Worm (Caenorhabditis elegans) whole organism, late embryonic: ENCODE results near the gene srw-48.

Experiments used
- K02D7.2 ChIP-seq: sonication (generic microtip); optimal IDR thresholded peaks from 2 replicates; lab custom pipeline; 2017; ENCODE audit warnings: mild to moderate bottlenecking, missing genetic modification characterization, missing compliant biosample characterization
- K09A11.1 ChIP-seq: sonication (generic microtip); optimal IDR thresholded peaks from 2 replicates; lab custom pipeline; 2017; ENCODE audit warnings: antibody characterized with exemption, mild to moderate bottlenecking, missing genetic modification characterization, missing compliant biosample characterization; ENCODE audit not compliant: insufficient read depth
- T23F11.4 ChIP-seq: fragments of 200-800 bp; sonication (Bioruptor generic); optimal IDR thresholded peaks from 2 replicates; lab custom pipeline; 2018; ENCODE audit warnings: mild to moderate bottlenecking, missing genetic modification characterization, missing compliant biosample characterization
- ama-1 ChIP-seq: fragments of 150-350 bp; optimal IDR thresholded peaks from 2 replicates; lab custom pipeline; 2014
- ceh-18 ChIP-seq: sonication (generic microtip); optimal IDR thresholded peaks from 2 replicates; lab custom pipeline; 2016; ENCODE audit warnings: missing genetic modification characterization, missing compliant biosample characterization
- ceh-2 ChIP-seq: sonication (generic microtip); optimal IDR thresholded peaks from 2 replicates; lab custom pipeline; 2016; ENCODE audit warnings: missing genotype, missing genetic modification characterization, missing compliant biosample characterization
- ceh-22 ChIP-seq: sonication (generic microtip); optimal IDR thresholded peaks from 2 replicates; lab custom pipeline; 2017; ENCODE audit warnings: missing biosample characterization, missing genetic modification characterization
- ceh-34 ChIP-seq: sonication (generic microtip); optimal IDR thresholded peaks from 2 replicates; lab custom pipeline; 2016; ENCODE audit warnings: mild to moderate bottlenecking, missing genetic modification characterization, missing compliant biosample characterization
- ceh-6 ChIP-seq: fragments of 200-800 bp; sonication (Bioruptor generic); optimal IDR thresholded peaks from 2 replicates; lab custom pipeline; 2018; ENCODE audit warnings: mild to moderate bottlenecking, missing genetic modification characterization, missing compliant biosample characterization
- ceh-9 ChIP-seq: sonication (generic microtip); optimal IDR thresholded peaks from 2 replicates; lab custom pipeline; 2016; ENCODE audit warnings: mild to moderate bottlenecking, missing genetic modification characterization, inconsistent platforms, missing compliant biosample characterization
- dmd-4 ChIP-seq: sonication (generic microtip); optimal IDR thresholded peaks from 2 replicates; lab custom pipeline; 2016; ENCODE audit warnings: borderline replicate concordance, missing genetic modification characterization, missing compliant biosample characterization
- dve-1 ChIP-seq: sonication (generic microtip); optimal IDR thresholded peaks from 2 replicates; lab custom pipeline; 2017; ENCODE audit warnings: antibody characterized with exemption, mild to moderate bottlenecking, missing genetic modification characterization, missing compliant biosample characterization
- elt-4 ChIP-seq: sonication (generic microtip); optimal IDR thresholded peaks from 2 replicates; lab custom pipeline; 2016; ENCODE audit warnings: missing genetic modification characterization, missing compliant biosample characterization
- ets-4 ChIP-seq: sonication (generic microtip); optimal IDR thresholded peaks from 2 replicates; lab custom pipeline; 2016; ENCODE audit warnings: missing genetic modification characterization, missing compliant biosample characterization
- fkh-10 ChIP-seq: fragments of 150-350 bp; optimal IDR thresholded peaks from 2 replicates; lab custom pipeline; 2014; ENCODE audit warnings: missing biosample characterization, missing genetic modification reagents, missing genetic modification characterization
- hlh-13 ChIP-seq: fragments of 200-800 bp; sonication (Bioruptor generic); optimal IDR thresholded peaks from 2 replicates; lab custom pipeline; 2018; ENCODE audit warnings: mild to moderate bottlenecking, missing genetic modification characterization, missing compliant biosample characterization
- lim-6 ChIP-seq: sonication (generic microtip); optimal IDR thresholded peaks from 2 replicates; lab custom pipeline; 2016; ENCODE audit warnings: missing genetic modification characterization, missing compliant biosample characterization
- lin-11 ChIP-seq: fragments of 200-800 bp; sonication (Bioruptor generic); optimal IDR thresholded peaks from 2 replicates; lab custom pipeline; 2018; ENCODE audit warnings: mild to moderate bottlenecking, missing genetic modification characterization, missing compliant biosample characterization
- mec-3 ChIP-seq: sonication (generic microtip); optimal IDR thresholded peaks from 2 replicates; lab custom pipeline; 2016; ENCODE audit warnings: borderline replicate concordance, missing genetic modification characterization, missing compliant biosample characterization
- nhr-11 ChIP-seq: fragments of 150-350 bp; optimal IDR thresholded peaks from 2 replicates; lab custom pipeline; 2014; ENCODE audit warnings: missing biosample characterization, missing genetic modification characterization
- pag-3 ChIP-seq: sonication (generic microtip); optimal IDR thresholded peaks from 2 replicates; lab custom pipeline; 2016; ENCODE audit warnings: missing compliant biosample characterization, missing genetic modification characterization, borderline replicate concordance
- pat-9 ChIP-seq: fragments of 200-800 bp; sonication (Bioruptor generic); optimal IDR thresholded peaks from 2 replicates; lab custom pipeline; 2018; ENCODE audit warnings: mild to moderate bottlenecking, missing genetic modification characterization, moderate library complexity, missing compliant biosample characterization
- pax-1 ChIP-seq: fragments of 150-350 bp; optimal IDR thresholded peaks from 2 replicates; lab custom pipeline; 2014; ENCODE audit warnings: missing biosample characterization, missing genetic modification characterization
- pha-4 ChIP-seq: fragments of 150-350 bp; optimal IDR thresholded peaks from 2 replicates; lab custom pipeline; 2018; ENCODE audit warnings: missing biosample characterization, missing genetic modification reagents, missing genetic modification characterization
- pros-1 ChIP-seq: fragments of 150-350 bp; optimal IDR thresholded peaks from 2 replicates; lab custom pipeline; 2014; ENCODE audit warnings: missing biosample characterization, missing genetic modification reagents, missing genetic modification characterization
- sdc-2 ChIP-seq: sonication (generic microtip); optimal IDR thresholded peaks from 2 replicates; lab custom pipeline; 2016; ENCODE audit warnings: missing genotype, missing genetic modification characterization, missing compliant biosample characterization
- tbx-2 ChIP-seq: sonication (generic microtip); optimal IDR thresholded peaks from 2 replicates; lab custom pipeline; 2016; ENCODE audit warnings: missing genetic modification characterization, missing compliant biosample characterization
- tbx-7 ChIP-seq: sonication (generic microtip); optimal IDR thresholded peaks from 2 replicates; lab custom pipeline; 2016; ENCODE audit warnings: missing genotype, missing genetic modification characterization, missing compliant biosample characterization
- ttx-3 ChIP-seq: sonication (generic microtip); optimal IDR thresholded peaks from 2 replicates; lab custom pipeline; 2016; ENCODE audit warnings: missing genetic modification reagents, missing genetic modification characterization, missing compliant biosample characterization
- unc-3 ChIP-seq, 2 experiments: fragments of 200-800 bp in 1 of 2; sonication (Bioruptor generic) in 1 of 2; sonication (generic microtip) in 1 of 2; conservative IDR thresholded peaks in 1 of 2; optimal IDR thresholded peaks in 1 of 2; 2 replicates each; pipeline versions ENCODE4 v1.3.6 to Lab custom; 2016 to 2022; ENCODE audit warnings: missing compliant biosample characterization in 2 of 2, missing genetic modification characterization in 2 of 2, missing genetic modification reagents in 1 of 2
- unc-42 ChIP-seq: sonication (generic microtip); optimal IDR thresholded peaks from 2 replicates; lab custom pipeline; 2016; ENCODE audit warnings: missing genotype, missing genetic modification characterization, missing compliant biosample characterization
- unc-55 ChIP-seq: sonication (generic microtip); optimal IDR thresholded peaks from 2 replicates; lab custom pipeline; 2017; ENCODE audit warnings: missing biosample characterization, missing genetic modification reagents, missing genetic modification characterization
- zip-5 ChIP-seq: sonication (generic microtip); optimal IDR thresholded peaks from 2 replicates; lab custom pipeline; 2016; ENCODE audit warnings: missing genetic modification characterization, missing compliant biosample characterization

srw-48 gene

ce11 chrV:16435510-16435909 lies 14.7 kb downstream of the srw-48 start, which contains the start of the genes F26D2.13 and F26D2.14:
TSS of gene F26D2.13 (minus strand) at chrV:16435610.
TSS of gene F26D2.14 (plus strand) at chrV:16435855.
- TF ChIP-seq pat-9 (no peak), unc-42 (tag; lab: Kevin White, UChicago) (no peak), mec-3 (tag; lab: Kevin White, UChicago) (no peak), T23F11.4 (GFP tag; lab: Kevin White, UChicago) (no peak), dmd-4 (tag; lab: Kevin White, UChicago) (no peak), pros-1 (tag; lab: Kevin White, UChicago) (no peak), K02D7.2 (tag; lab: Kevin White, UChicago) (no peak), unc-3 (GFP tag; conservative IDR thresholded peaks at IDR 0.05; lab: Robert Waterston, UW) (no peak), unc-3 (tag; optimal IDR thresholded peaks at IDR 0.05; lab: Kevin White, UChicago) (no peak), pha-4 (no peak), sdc-2 (no peak), tbx-7 (no peak), ceh-9 (tag; lab: Kevin White, UChicago) (no peak), ceh-2 (tag; lab: Kevin White, UChicago) (no peak), K09A11.1 (tag; lab: Kevin White, UChicago) (no peak), ceh-6 (GFP tag; lab: Kevin White, UChicago) (no peak), tbx-2 (tag; lab: Kevin White, UChicago) (no peak), pax-1 (no peak), ttx-3 (tag; lab: Kevin White, UChicago) (no peak)

DNA sequence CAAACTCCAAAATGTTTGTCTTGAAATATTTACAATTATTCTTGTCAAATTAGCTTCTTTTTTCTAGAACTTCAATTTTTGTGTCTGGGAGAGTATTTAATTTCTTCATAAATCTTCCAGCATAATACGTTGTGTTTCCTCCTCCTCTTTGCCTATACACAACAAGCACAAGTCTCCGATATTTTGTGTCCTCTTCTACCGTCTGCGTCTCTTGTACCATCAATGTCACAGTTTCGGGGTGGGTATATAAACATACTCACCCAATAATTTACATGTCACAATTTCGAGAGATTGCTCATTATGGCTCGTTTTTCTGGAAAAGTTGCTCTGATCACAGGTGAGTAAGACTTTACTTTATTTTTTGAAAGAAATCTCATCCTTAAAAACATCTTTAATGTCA lies 16.8 kb downstream of the srw-48 start, which contains the start of gene F26D2.15:
Gene F26D2.15 (plus strand): TSS at position 301 of the 400 bp plus-strand sequence.
- TF ChIP-seq ets-4 (tag; lab: Kevin White, UChicago) (no peak), unc-55 (no peak), elt-4 (no peak), fkh-10 (GFP tag; lab: Kevin White, UChicago) (no peak), mec-3 (tag; lab: Kevin White, UChicago) (no peak), ceh-34 (tag; lab: Kevin White, UChicago) (no peak), pag-3 (no peak), pros-1 (tag; lab: Kevin White, UChicago) (no peak), K02D7.2 (tag; lab: Kevin White, UChicago) (no peak), unc-3 (GFP tag; conservative IDR thresholded peaks at IDR 0.05; lab: Robert Waterston, UW) (no peak), unc-3 (tag; optimal IDR thresholded peaks at IDR 0.05; lab: Kevin White, UChicago) (no peak), ama-1 (lab: Kevin White, UChicago) (no peak)

ce11 chrV:16443626-16444025 lies 22.8 kb downstream of the srw-48 start, which contains the start of gene srh-141:
TSS of gene srh-141 (plus strand) at chrV:16443926.
- TF ChIP-seq K02D7.2 (tag; lab: Kevin White, UChicago) (no peak), zip-5 (tag; lab: Kevin White, UChicago) (no peak), ceh-18 (tag; lab: Kevin White, UChicago) (no peak), K09A11.1 (tag; lab: Kevin White, UChicago) (no peak), hlh-13 (no peak), tbx-2 (tag; lab: Kevin White, UChicago) (no peak)

DNA sequence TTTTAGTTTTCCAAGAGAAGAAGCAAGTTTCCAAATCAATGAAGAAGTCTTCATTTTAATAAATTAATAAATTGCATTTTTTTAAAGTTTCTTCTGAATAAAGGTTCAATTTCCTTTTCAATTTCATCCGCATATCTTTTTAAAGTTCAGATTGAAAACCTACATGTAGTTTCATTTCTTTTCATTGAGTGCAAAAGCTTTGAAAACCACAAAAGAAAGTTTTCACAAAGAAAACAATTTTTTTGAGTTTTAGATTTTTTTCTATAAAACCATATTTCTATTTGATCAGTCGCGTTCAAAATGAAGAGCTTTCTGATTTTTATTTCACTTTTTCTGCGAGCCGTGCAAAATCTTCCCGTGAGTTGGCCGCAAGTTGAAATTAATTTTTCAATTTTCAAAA lies 24.9 kb downstream of the srw-48 start, which contains the start of gene T08G3.6:
Gene T08G3.6 (plus strand): TSS at position 301 of the 400 bp plus-strand sequence.
- TF ChIP-seq lim-6 (tag; lab: Kevin White, UChicago) (no peak), mec-3 (tag; lab: Kevin White, UChicago) (no peak), hlh-13 (no peak), ceh-22 (no peak), tbx-7 (no peak), dmd-4 (tag; lab: Kevin White, UChicago) (no peak), lin-11 (tag; lab: Kevin White, UChicago) (no peak)

- TF ChIP-seq dve-1 (tag; lab: Kevin White, UChicago) (peak; percentile 70), nhr-11 (tag; lab: Kevin White, UChicago) (no peak)
Measured at ce11 chrV:16446191-16446590, 25.4 kb downstream of the srw-48 start.
